Worm (Caenorhabditis elegans): ENCODE data around the gene fbxa-13.

ce11 chrIII:1662405-1662804 lies 43.3 kb downstream of the fbxa-13 start:
- TF ChIP-seq lin-15B (tag; optimal IDR thresholded peaks at IDR 0.05) (no peak), nhr-28 (tag; optimal IDR thresholded peaks at IDR 0.05) (no peak), fkh-10 (GFP tag; optimal IDR thresholded peaks at IDR 0.05) (no peak), lin-38 (GFP tag; IDR thresholded peaks at IDR 0.05) (no peak), snpc-4 (tag; optimal IDR thresholded peaks at IDR 0.05) (no peak), skn-1 (tag; optimal IDR thresholded peaks at IDR 0.05) (no peak), pqm-1 (tag; optimal IDR thresholded peaks at IDR 0.05) (no peak), lir-3 (tag; optimal IDR thresholded peaks at IDR 0.05) (no peak), ces-1 (GFP tag; optimal IDR thresholded peaks at IDR 0.05) (no peak), aly-2 (tag; optimal IDR thresholded peaks at IDR 0.05) (no peak), unc-62 (GFP tag; optimal IDR thresholded peaks at IDR 0.05 in 1 of 2) (no peak), unc-62 (tag; optimal IDR thresholded peaks at IDR 0.05) (no peak)

All from whole organism, L4 larva.